Worm (Caenorhabditis elegans): ENCODE measurements around the gene gly-10.

DNA sequence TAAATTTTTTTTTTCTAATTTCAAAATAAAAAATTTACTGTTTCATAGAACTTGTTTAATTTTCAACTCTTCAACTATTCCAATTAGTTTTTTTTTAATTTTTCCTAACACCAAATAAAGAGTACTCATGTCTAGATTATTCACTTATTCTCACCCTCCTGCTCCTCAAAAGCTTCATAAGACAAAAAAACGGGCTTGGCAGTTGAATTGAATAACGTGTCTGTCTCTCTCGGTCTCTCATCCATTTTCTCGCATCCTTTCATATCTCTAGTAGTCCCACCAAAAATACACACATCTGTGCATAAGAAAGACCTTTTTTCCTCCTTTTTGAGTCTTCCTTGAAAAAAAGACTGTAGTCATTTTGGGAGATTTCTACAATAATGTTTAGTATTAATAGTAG lies 15.4 kb upstream of the gly-10 start:
- no peak for TF ChIP-seq elt-3 (tag; optimal IDR thresholded peaks at IDR 0.05)
- no peak for TF ChIP-seq unc-62 (GFP tag; optimal IDR thresholded peaks at IDR 0.05)
- no peak for TF ChIP-seq egl-27 (tag; optimal IDR thresholded peaks at IDR 0.05)
- TF ChIP-seq ama-1 (optimal IDR thresholded peaks at IDR 0.05), result no peak
- no peak for TF ChIP-seq ZK546.5 (tag; optimal IDR thresholded peaks at IDR 0.05)
- TF ChIP-seq nhr-67 (tag; optimal IDR thresholded peaks at IDR 0.05), result no peak
- no peak for TF ChIP-seq pha-4 (tag; optimal IDR thresholded peaks at IDR 0.05)
- TF ChIP-seq ceh-28 (tag; optimal IDR thresholded peaks at IDR 0.05), result no peak

Data from whole organism, L3 larva.